Fruit fly (Drosophila melanogaster) whole organism: ENCODE results near the gene nmo.

Experiments
- CG8478 ChIP-seq: fragments of >200 bp; optimal IDR thresholded peaks from 2 replicates; lab custom pipeline; 2018; ENCODE audit warnings: inconsistent platforms
- Dll ChIP-seq: fragments of >200 bp; optimal IDR thresholded peaks from 2 replicates; lab custom pipeline; 2017
- EcR ChIP-seq, 2 experiments: fragments of >200 bp; optimal IDR thresholded peaks; 2 replicates each; lab custom pipeline; 2017; ENCODE audit warnings: missing biosample characterization in 2 of 2, missing genetic modification characterization in 2 of 2, missing genetic modification reagents in 2 of 2
- pan ChIP-seq: fragments of >200 bp; optimal IDR thresholded peaks from 2 replicates; lab custom pipeline; 2017
- psq ChIP-seq: fragments of >200 bp; optimal IDR thresholded peaks from 2 replicates; lab custom pipeline; 2017
- usp ChIP-seq: fragments of >200 bp; optimal IDR thresholded peaks from 2 replicates; lab custom pipeline; 2017; ENCODE audit warnings: missing biosample characterization, missing genetic modification characterization, mixed read lengths

DNA sequence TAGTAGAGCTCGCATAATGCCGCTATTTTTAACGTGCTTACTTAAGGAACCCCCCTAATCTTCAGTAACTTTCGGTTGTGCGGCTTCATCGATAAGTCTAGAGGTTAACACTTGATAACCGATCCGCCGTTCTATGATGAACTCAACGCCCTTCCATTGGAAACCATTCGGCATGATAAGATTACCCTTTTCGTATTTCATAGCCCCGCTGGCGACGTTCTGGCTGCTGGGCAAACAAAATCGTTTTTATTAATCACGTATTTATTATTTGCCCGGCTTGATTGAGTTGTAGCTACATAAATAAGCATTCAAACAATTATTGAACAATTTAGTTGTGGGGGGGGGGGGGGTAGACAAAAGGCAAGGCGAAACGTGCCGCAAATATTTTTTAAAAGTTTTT is 114.7 kb downstream of the nmo start:
- TF ChIP-seq pan (lab: Kevin White, UChicago) (no peak), EcR (GFP tag; optimal IDR thresholded peaks at IDR 0.05; lab: Kevin White, UChicago) (no peak), CG8478 (no peak), usp (GFP tag; lab: Kevin White, UChicago) (no peak), Dll (no peak), psq (lab: Kevin White, UChicago) (no peak)
